Fruit fly (Drosophila melanogaster): ENCODE data around the gene CG31178.

DNA sequence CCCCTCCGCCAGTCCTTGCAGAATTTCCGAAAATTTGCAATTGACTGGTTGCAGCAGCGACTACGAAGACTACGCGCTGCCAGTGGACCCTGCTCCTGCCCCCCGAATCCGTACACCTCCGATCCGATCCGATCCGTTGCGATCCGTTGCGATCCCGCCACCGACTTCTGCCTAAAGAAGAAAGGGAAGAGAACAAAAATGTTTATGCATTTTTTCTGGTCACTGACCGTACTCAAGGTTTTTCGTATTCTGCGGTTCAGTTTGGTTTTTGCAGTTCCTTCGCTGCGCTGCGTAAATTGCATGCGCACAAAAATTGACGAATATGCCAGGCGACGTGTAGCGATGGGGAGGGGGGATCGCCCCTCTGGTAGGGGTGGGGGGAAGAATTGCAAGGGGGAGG, 48.7 kb downstream of the CG31178 start:
- TF ChIP-seq pan (optimal IDR thresholded peaks at IDR 0.05), result no peak
- TF ChIP-seq usp (GFP tag; optimal IDR thresholded peaks at IDR 0.05), result no peak

Measured in whole organism.